Worm (Caenorhabditis elegans): Measurements from ENCODE around the gene soap-1.
A peak's percentile ranks its signal among the peaks of the same experiment; 100 is the strongest.

The soap-1 gene

DNA sequence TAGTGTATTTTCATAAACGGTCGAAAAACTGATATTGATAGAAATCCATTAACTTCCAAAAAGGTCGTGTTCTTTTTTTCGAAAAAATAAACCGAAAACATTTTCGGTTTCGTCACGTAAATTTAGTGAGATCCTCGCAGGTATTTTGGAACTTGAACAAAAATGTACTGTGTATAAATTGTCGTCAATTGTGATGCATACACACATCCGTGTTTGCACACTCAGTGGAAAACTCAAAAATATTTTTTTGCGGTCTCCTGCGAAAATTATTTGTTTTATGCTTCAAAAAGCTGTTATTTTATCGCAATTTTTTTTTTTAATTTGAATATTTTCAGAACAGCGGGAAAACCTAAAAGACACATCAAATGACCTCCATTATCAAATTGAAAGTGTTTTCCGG is 35.9 kb downstream of the soap-1 start, which contains the start of gene cpsf-2:
Gene cpsf-2, plus strand, starts transcription at position 330 of the 400 bp plus-strand sequence.
- no peak for TF ChIP-seq ztf-26 (tag; optimal IDR thresholded peaks at IDR 0.05)
- no peak for TF ChIP-seq aptf-2 (GFP tag; conservative IDR thresholded peaks at IDR 0.05)
- peak; percentile 3 for TF ChIP-seq efl-1 (GFP tag; optimal IDR thresholded peaks at IDR 0.05)

DNA sequence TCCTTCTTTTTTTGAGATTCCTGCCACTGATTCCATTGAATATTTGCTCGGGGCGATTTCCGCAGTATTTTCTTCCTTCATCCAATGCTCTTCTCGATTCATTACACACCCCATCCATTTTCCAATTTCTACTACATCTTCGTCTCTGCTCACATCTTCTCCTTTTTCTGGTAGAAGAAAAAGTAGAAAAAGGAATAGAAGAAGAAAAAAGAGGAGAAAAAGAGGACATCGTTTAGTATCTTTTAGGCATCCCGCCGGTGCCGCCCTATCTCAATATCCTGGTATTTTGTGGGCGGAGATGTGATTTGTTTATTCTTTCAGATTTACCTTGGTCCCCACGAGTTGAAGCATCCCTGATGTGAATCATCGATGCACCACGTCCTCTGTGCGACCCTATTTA is 39.5 kb downstream of the soap-1 start, which contains the start of gene lgc-39:
Gene lgc-39, plus strand, starts transcription at position 301 of the 400 bp plus-strand sequence.
- TF ChIP-seq him-1 (tag; optimal IDR thresholded peaks at IDR 0.05) (no peak), ccch-3 (GFP tag; optimal IDR thresholded peaks at IDR 0.05) (no peak), rec-8 (tag; optimal IDR thresholded peaks at IDR 0.05) (no peak), lag-1 (GFP tag; IDR thresholded peaks at IDR 0.05) (no peak), egl-18 (GFP tag; IDR thresholded peaks at IDR 0.05) (no peak), athp-1 (tag; optimal IDR thresholded peaks at IDR 0.05) (no peak)

DNA sequence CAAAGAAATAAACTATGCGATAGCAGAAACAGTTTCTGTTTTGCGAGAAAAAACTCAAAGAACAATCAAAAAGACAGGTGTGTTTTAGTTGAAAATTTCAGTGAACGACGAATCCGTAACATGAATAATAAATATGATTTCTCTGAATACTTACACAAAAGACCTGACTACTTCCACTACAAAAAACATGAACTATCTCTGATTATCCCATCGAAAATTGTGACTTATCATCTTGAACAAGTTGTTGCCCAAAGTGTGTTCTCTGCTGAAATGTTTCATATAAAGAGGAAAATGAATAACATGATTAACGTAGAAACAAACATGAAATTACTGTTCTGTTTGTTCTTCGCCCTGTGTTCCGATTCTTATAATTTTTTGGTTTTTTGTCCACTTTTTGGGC is 48.0 kb downstream of the soap-1 start, which contains the start of gene ugt-36:
Gene ugt-36, plus strand, starts transcription at position 301 of the 400 bp plus-strand sequence.
- no peak for TF ChIP-seq Y53F4B.3 (GFP tag; IDR thresholded peaks at IDR 0.05)
- no peak for TF ChIP-seq gei-17 (GFP tag; optimal IDR thresholded peaks at IDR 0.05)
- no peak for TF ChIP-seq nhr-80 (tag; optimal IDR thresholded peaks at IDR 0.05)
- TF ChIP-seq F33H1.4 (GFP tag; IDR thresholded peaks at IDR 0.05) = no peak
- TF ChIP-seq hlh-12 (tag; optimal IDR thresholded peaks at IDR 0.05) = no peak
- no peak for TF ChIP-seq lsl-1 (GFP tag; optimal IDR thresholded peaks at IDR 0.05)
- TF ChIP-seq egl-18 (GFP tag; IDR thresholded peaks at IDR 0.05) = no peak
- no peak for TF ChIP-seq zim-3 (tag; optimal IDR thresholded peaks at IDR 0.05)

DNA sequence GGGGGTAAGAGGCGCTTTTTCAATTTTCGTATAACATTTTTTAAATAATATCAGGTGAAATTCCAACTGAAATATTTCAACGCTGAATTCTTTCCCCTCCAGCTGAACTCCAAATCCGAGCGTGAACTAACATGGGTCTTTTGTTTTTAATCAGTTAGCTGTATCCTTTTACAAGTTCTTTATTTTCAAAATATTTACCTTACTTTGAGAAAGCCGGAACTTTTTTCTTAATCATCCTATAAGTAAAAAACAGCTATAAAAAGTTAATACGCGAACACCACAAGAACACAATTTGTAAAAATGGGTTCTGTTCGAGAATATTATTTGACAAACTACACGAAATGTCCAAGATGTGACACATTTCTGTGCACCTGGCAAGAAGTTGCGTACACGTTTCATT is 50.5 kb downstream of the soap-1 start, which contains the start of gene srh-83:
Gene srh-83, plus strand, starts transcription at position 301 of the 400 bp plus-strand sequence.
- TF ChIP-seq gei-17 (GFP tag; optimal IDR thresholded peaks at IDR 0.05) = no peak
- TF ChIP-seq ztf-26 (tag; optimal IDR thresholded peaks at IDR 0.05) = no peak
- TF ChIP-seq D2030.7 (GFP tag; IDR thresholded peaks at IDR 0.05) = no peak
- no peak for TF ChIP-seq K12H6.12 (tag; optimal IDR thresholded peaks at IDR 0.05)
- TF ChIP-seq madf-10 (tag; optimal IDR thresholded peaks at IDR 0.05) = no peak
- no peak for TF ChIP-seq ztf-25 (GFP tag; IDR thresholded peaks at IDR 0.05)
- TF ChIP-seq hmg-20 (GFP tag; IDR thresholded peaks at IDR 0.05) = no peak
- TF ChIP-seq cebp-2 (GFP tag; IDR thresholded peaks at IDR 0.05) = no peak
- TF ChIP-seq sdz-38 (tag; optimal IDR thresholded peaks at IDR 0.05) = no peak
- TF ChIP-seq F57C9.4 (tag; optimal IDR thresholded peaks at IDR 0.05) = no peak
- TF ChIP-seq hrde-1 (tag; optimal IDR thresholded peaks at IDR 0.05; ENCODE audit: borderline replicate concordance) = no peak
- TF ChIP-seq rcor-1 (GFP tag; IDR thresholded peaks at IDR 0.05) = no peak
- no peak for TF ChIP-seq nfya-1 (tag; optimal IDR thresholded peaks at IDR 0.05; ENCODE audit: borderline replicate concordance, insufficient read depth)
- no peak for TF ChIP-seq ztf-28 (GFP tag; IDR thresholded peaks at IDR 0.05)
- TF ChIP-seq lag-1 (GFP tag; IDR thresholded peaks at IDR 0.05) = no peak
- TF ChIP-seq lsy-27 (tag; optimal IDR thresholded peaks at IDR 0.05; ENCODE audit: borderline replicate concordance, insufficient read depth) = no peak
- TF ChIP-seq ceh-91 (GFP tag; IDR thresholded peaks at IDR 0.05) = no peak
- TF ChIP-seq Y56A3A.18 (GFP tag; IDR thresholded peaks at IDR 0.05) = no peak
- TF ChIP-seq attf-3 (GFP tag; conservative IDR thresholded peaks at IDR 0.05) = no peak
